Fruit fly (Drosophila melanogaster) whole organism, embryonic: ENCODE data around the gene CG14273.

ENCODE experiments used
- BEAF-32 ChIP-seq: fragments of 200-800 bp; sonication (Bioruptor generic); optimal IDR thresholded peaks from 3 replicates; lab custom pipeline; 2017; ENCODE audit warnings: missing biosample characterization, missing genetic modification characterization, mild to moderate bottlenecking, moderate library complexity, missing genetic modification reagents
- Bdp1 ChIP-seq: fragments of 200-800 bp; sonication (Bioruptor generic); optimal IDR thresholded peaks from 3 replicates; lab custom pipeline; 2016; ENCODE audit warnings: missing biosample characterization, missing genetic modification characterization
- BtbVII ChIP-seq: fragments of 200-800 bp; sonication (Bioruptor generic); optimal IDR thresholded peaks from 3 replicates; lab custom pipeline; 2017; ENCODE audit warnings: missing biosample characterization, mild to moderate bottlenecking, missing genetic modification characterization
- CG10431 ChIP-seq: fragments of 200-800 bp; sonication (Bioruptor generic); optimal IDR thresholded peaks from 3 replicates; lab custom pipeline; 2018; ENCODE audit warnings: missing biosample characterization, mild to moderate bottlenecking, missing genetic modification characterization
- CG10654 ChIP-seq: fragments of 200-800 bp; sonication (Bioruptor generic); optimal IDR thresholded peaks from 2 replicates; lab custom pipeline; 2016; ENCODE audit warnings: missing biosample characterization, missing genetic modification characterization
- CG11398 ChIP-seq: fragments of 200-800 bp; sonication (Bioruptor generic); optimal IDR thresholded peaks from 2 replicates; lab custom pipeline; 2016; ENCODE audit warnings: missing biosample characterization, missing genetic modification characterization
- CG12236 ChIP-seq: fragments of 200-800 bp; sonication (Bioruptor generic); optimal IDR thresholded peaks from 2 replicates; lab custom pipeline; 2016; ENCODE audit warnings: missing biosample characterization, missing genetic modification characterization
- CG15011 ChIP-seq: fragments of 200-800 bp; sonication (Bioruptor generic); optimal IDR thresholded peaks from 3 replicates; lab custom pipeline; 2018; ENCODE audit warnings: missing biosample characterization, mild to moderate bottlenecking, missing genetic modification characterization
- CG15514 ChIP-seq: fragments of 200-800 bp; sonication (Bioruptor generic); optimal IDR thresholded peaks from 3 replicates; lab custom pipeline; 2017; ENCODE audit warnings: missing biosample characterization, missing genetic modification characterization, mild to moderate bottlenecking, moderate library complexity, missing genetic modification reagents
- CG17361 ChIP-seq: fragments of 200-800 bp; sonication (Bioruptor generic); IDR thresholded peaks from 3 replicates; pipeline ENCODE4 v1.3.6; 2022; ENCODE audit warnings: missing biosample characterization, missing genetic modification characterization
- CG2199 ChIP-seq: fragments of 200-800 bp; sonication (Bioruptor generic); IDR thresholded peaks from 3 replicates; pipeline ENCODE4 v1.3.6; 2022; ENCODE audit warnings: missing biosample characterization, missing genetic modification characterization
- CG2889 ChIP-seq: fragments of 200-800 bp; sonication (Bioruptor generic); IDR thresholded peaks from 3 replicates; pipeline ENCODE4 v1.3.6; 2022; ENCODE audit warnings: missing biosample characterization, missing genetic modification characterization
- CG7745 ChIP-seq: fragments of 200-800 bp; sonication (Bioruptor generic); optimal IDR thresholded peaks from 2 replicates; lab custom pipeline; 2018; ENCODE audit warnings: missing biosample characterization, mild to moderate bottlenecking, missing genetic modification characterization, moderate library complexity
- CG7839 ChIP-seq: fragments of 200-800 bp; sonication (Bioruptor generic); optimal IDR thresholded peaks from 3 replicates; lab custom pipeline; 2018; ENCODE audit warnings: missing biosample characterization, mild to moderate bottlenecking, missing genetic modification characterization, moderate library complexity
- CG7928 ChIP-seq: fragments of 200-800 bp; sonication (Bioruptor generic); optimal IDR thresholded peaks from 2 replicates; lab custom pipeline; 2017; ENCODE audit warnings: missing biosample characterization, mild to moderate bottlenecking, missing genetic modification characterization
- CG8388 ChIP-seq: fragments of 200-800 bp; sonication (Bioruptor generic); optimal IDR thresholded peaks from 2 replicates; lab custom pipeline; 2019; ENCODE audit warnings: missing biosample characterization, mild to moderate bottlenecking, missing genetic modification characterization, moderate library complexity
- CG9215 ChIP-seq: fragments of 200-800 bp; sonication (Bioruptor generic); IDR thresholded peaks from 2 replicates; pipeline ENCODE4 v1.3.6; 2022; ENCODE audit warnings: missing biosample characterization, missing genetic modification characterization
- CHES-1-like ChIP-seq: fragments of 200-800 bp; sonication (Bioruptor generic); optimal IDR thresholded peaks from 2 replicates; lab custom pipeline; 2016; ENCODE audit warnings: missing biosample characterization, missing genetic modification characterization
- Camta ChIP-seq: fragments of 200-800 bp; sonication (Bioruptor generic); optimal IDR thresholded peaks from 2 replicates; lab custom pipeline; 2016; ENCODE audit warnings: missing biosample characterization, missing genetic modification characterization
- Dbx ChIP-seq: fragments of 200-800 bp; sonication (Bioruptor generic); IDR thresholded peaks from 3 replicates; pipeline ENCODE4 v1.3.6; 2022; ENCODE audit warnings: missing biosample characterization, missing genetic modification characterization
- HLH4C ChIP-seq: fragments of 200-800 bp; sonication (Bioruptor generic); IDR thresholded peaks from 3 replicates; pipeline ENCODE4 v1.3.6; 2022; ENCODE audit warnings: missing biosample characterization, missing genetic modification characterization; ENCODE audit not compliant: partially characterized antibody
- Hmr ChIP-seq: fragments of 200-800 bp; sonication (Bioruptor generic); optimal IDR thresholded peaks from 3 replicates; lab custom pipeline; 2017; ENCODE audit warnings: mild to moderate bottlenecking, missing biosample characterization, missing genetic modification reagents, missing genetic modification characterization
- MTF-1 ChIP-seq: fragments of 200-800 bp; sonication (Bioruptor generic); optimal IDR thresholded peaks from 2 replicates; lab custom pipeline; 2018; ENCODE audit warnings: missing biosample characterization, mild to moderate bottlenecking, missing genetic modification characterization, borderline replicate concordance
- Mes4 ChIP-seq: fragments of 200-800 bp; sonication (Bioruptor generic); optimal IDR thresholded peaks from 2 replicates; lab custom pipeline; 2016; ENCODE audit warnings: missing biosample characterization, missing genetic modification characterization
- Myb ChIP-seq: fragments of 200-800 bp; sonication (Bioruptor generic); optimal IDR thresholded peaks from 2 replicates; lab custom pipeline; 2016; ENCODE audit warnings: missing biosample characterization, missing genetic modification characterization
- NFAT ChIP-seq: fragments of 200-800 bp; sonication (Bioruptor generic); IDR thresholded peaks from 2 replicates; pipeline ENCODE4 v1.3.6; 2022; ENCODE audit warnings: missing biosample characterization, missing genetic modification characterization
- NK7.1 ChIP-seq: fragments of 200-800 bp; sonication (Bioruptor generic); optimal IDR thresholded peaks from 3 replicates; lab custom pipeline; 2016; ENCODE audit warnings: missing biosample characterization, missing genetic modification characterization
- Spps ChIP-seq: fragments of 200-800 bp; sonication (Bioruptor generic); optimal IDR thresholded peaks from 2 replicates; lab custom pipeline; 2018; ENCODE audit warnings: missing biosample characterization, mild to moderate bottlenecking, missing genetic modification characterization
- YL-1 ChIP-seq: fragments of 200-800 bp; sonication (Bioruptor generic); optimal IDR thresholded peaks from 3 replicates; lab custom pipeline; 2017; ENCODE audit warnings: missing biosample characterization, mild to moderate bottlenecking, missing genetic modification characterization
- ab ChIP-seq: fragments of 200-800 bp; sonication (Bioruptor generic); optimal IDR thresholded peaks from 2 replicates; lab custom pipeline; 2016; ENCODE audit warnings: missing biosample characterization, missing genetic modification characterization
- al ChIP-seq: fragments of 200-800 bp; sonication (Bioruptor generic); IDR thresholded peaks from 2 replicates; pipeline ENCODE4 v1.3.6; 2022; ENCODE audit warnings: missing biosample characterization, missing genetic modification characterization
- ase ChIP-seq: fragments of 200-800 bp; sonication (Bioruptor generic); IDR thresholded peaks from 3 replicates; pipeline ENCODE4 v1.3.6; 2022; ENCODE audit warnings: missing biosample characterization, missing genetic modification characterization
- ato ChIP-seq: fragments of 200-800 bp; sonication (Bioruptor generic); IDR thresholded peaks from 2 replicates; pipeline ENCODE4 v1.3.6; 2022; ENCODE audit warnings: missing biosample characterization, missing genetic modification characterization; ENCODE audit not compliant: partially characterized antibody
- bowl ChIP-seq: fragments of 200-800 bp; sonication (Bioruptor generic); IDR thresholded peaks from 2 replicates; pipeline ENCODE4 v1.3.6; 2022; ENCODE audit warnings: missing biosample characterization, missing genetic modification characterization
- chn ChIP-seq: fragments of 200-800 bp; sonication (Bioruptor generic); optimal IDR thresholded peaks from 2 replicates; lab custom pipeline; 2016; ENCODE audit warnings: missing biosample characterization, missing genetic modification characterization
- danr ChIP-seq: fragments of 200-800 bp; sonication (Bioruptor generic); IDR thresholded peaks from 2 replicates; pipeline ENCODE4 v1.3.6; 2022; ENCODE audit warnings: missing biosample characterization, missing genetic modification characterization
- dmrt11E ChIP-seq: fragments of 200-800 bp; sonication (Bioruptor generic); optimal IDR thresholded peaks from 3 replicates; lab custom pipeline; 2018; ENCODE audit warnings: missing biosample characterization, mild to moderate bottlenecking, missing genetic modification characterization, moderate library complexity
- fd64A ChIP-seq: fragments of 200-800 bp; sonication (Bioruptor generic); optimal IDR thresholded peaks from 3 replicates; lab custom pipeline; 2018; ENCODE audit warnings: missing biosample characterization, mild to moderate bottlenecking, missing genetic modification characterization
- fu2 ChIP-seq: fragments of 200-800 bp; sonication (Bioruptor generic); optimal IDR thresholded peaks from 2 replicates; lab custom pipeline; 2016; ENCODE audit warnings: missing biosample characterization, missing genetic modification characterization
- grau ChIP-seq: fragments of 200-800 bp; optimal IDR thresholded peaks from 3 replicates; lab custom pipeline; 2019; ENCODE audit warnings: missing biosample characterization, mild to moderate bottlenecking, missing genetic modification characterization, moderate library complexity
- knrl ChIP-seq: fragments of 200-800 bp; sonication (Bioruptor generic); IDR thresholded peaks from 3 replicates; pipeline ENCODE4 v1.3.6; 2022; ENCODE audit warnings: missing biosample characterization, missing genetic modification characterization; ENCODE audit not compliant: partially characterized antibody
- luna ChIP-seq: fragments of 200-800 bp; sonication (Bioruptor generic); optimal IDR thresholded peaks from 2 replicates; lab custom pipeline; 2016; ENCODE audit warnings: missing biosample characterization, missing genetic modification characterization
- nau ChIP-seq: fragments of 200-800 bp; sonication (Bioruptor generic); optimal IDR thresholded peaks from 3 replicates; lab custom pipeline; 2017; ENCODE audit warnings: missing biosample characterization, mild to moderate bottlenecking, missing genetic modification characterization, missing genetic modification reagents
- odd ChIP-seq: fragments of 200-800 bp; sonication (Bioruptor generic); optimal IDR thresholded peaks from 2 replicates; lab custom pipeline; 2017; ENCODE audit warnings: missing biosample characterization, mild to moderate bottlenecking, missing genetic modification characterization
- pros ChIP-seq: fragments of 200-800 bp; sonication (Bioruptor generic); optimal IDR thresholded peaks from 3 replicates; lab custom pipeline; 2019; ENCODE audit warnings: missing biosample characterization, mild to moderate bottlenecking, missing genetic modification characterization, moderate library complexity
- ro ChIP-seq: fragments of 200-800 bp; sonication (Bioruptor generic); IDR thresholded peaks from 2 replicates; pipeline ENCODE4 v1.3.6; 2022; ENCODE audit warnings: missing biosample characterization, missing genetic modification characterization
- sc ChIP-seq, 3 experiments: fragments of >200 bp in 2 of 3; fragments of 200-800 bp in 1 of 3; sonication (Bioruptor generic) in 1 of 3; optimal IDR thresholded peaks; 2 replicates in 2 of 3; 3 replicates in 1 of 3; lab custom pipeline; 2017; ENCODE audit warnings: mild to moderate bottlenecking in 1 of 3, missing biosample characterization in 1 of 3, missing genetic modification characterization in 1 of 3, missing genetic modification reagents in 1 of 3
- shn ChIP-seq: fragments of 200-800 bp; sonication (Bioruptor generic); optimal IDR thresholded peaks from 3 replicates; lab custom pipeline; 2016; ENCODE audit warnings: missing biosample characterization, missing genetic modification characterization
- tap ChIP-seq: fragments of 200-800 bp; optimal IDR thresholded peaks from 3 replicates; lab custom pipeline; 2019; ENCODE audit warnings: missing biosample characterization, mild to moderate bottlenecking, missing genetic modification characterization, moderate library complexity
- tna ChIP-seq: fragments of 200-800 bp; sonication (Bioruptor generic); IDR thresholded peaks from 2 replicates; pipeline ENCODE4 v1.3.6; 2022; ENCODE audit warnings: missing biosample characterization, missing genetic modification characterization; ENCODE audit not compliant: partially characterized antibody
- yki ChIP-seq: fragments of >200 bp; optimal IDR thresholded peaks from 3 replicates; lab custom pipeline; 2018
- zfh2 ChIP-seq: fragments of 200-800 bp; sonication (Bioruptor generic); optimal IDR thresholded peaks from 2 replicates; lab custom pipeline; 2016; ENCODE audit warnings: missing biosample characterization, missing genetic modification characterization

CG14273 gene

dm6 chr2L:8305409-8305808, 37.1 kb upstream of the CG14273 start, which contains the start of gene CG7840 (continued):
- peak; percentile 74 for TF ChIP-seq ato (GFP tag; lab: Robert Waterston, UW)
- no peak for TF ChIP-seq luna (GFP tag; lab: Kevin White, UChicago)
- TF ChIP-seq bowl, result no peak
- TF ChIP-seq CG7839, result no peak
- no peak for TF ChIP-seq zfh2 (GFP tag; lab: Kevin White, UChicago)
- TF ChIP-seq ro (GFP tag; lab: Robert Waterston, UW), result no peak
- no peak for TF ChIP-seq sc (optimal IDR thresholded peaks at IDR 0.05; lab: Kevin White, UChicago)
- no peak for TF ChIP-seq sc (GFP tag; optimal IDR thresholded peaks at IDR 0.05; lab: Kevin White, UChicago)
- no peak for TF ChIP-seq fd64A (GFP tag; lab: Kevin White, UChicago)
- no peak for TF ChIP-seq CG17361 (GFP tag; lab: Robert Waterston, UW)
- peak; percentile 80 for TF ChIP-seq BEAF-32 (GFP tag; lab: Kevin White, UChicago)
- TF ChIP-seq ab, result no peak
- no peak for TF ChIP-seq danr (GFP tag; lab: Robert Waterston, UW)
- TF ChIP-seq CG2889 (GFP tag; lab: Robert Waterston, UW), result no peak
- peak; percentile 54 for TF ChIP-seq CG15514 (GFP tag; lab: Kevin White, UChicago)
- no peak for TF ChIP-seq ase (GFP tag; lab: Robert Waterston, UW)
- no peak for TF ChIP-seq NK7.1
- TF ChIP-seq HLH4C, result peak; percentile 78
- no peak for TF ChIP-seq Spps (tag; lab: Kevin White, UChicago)
- TF ChIP-seq YL-1, result peak; percentile 38
- no peak for TF ChIP-seq CG10654 (GFP tag; lab: Kevin White, UChicago)
- no peak for TF ChIP-seq grau (tag; lab: Kevin White, UChicago)
- TF ChIP-seq chn (GFP tag; lab: Kevin White, UChicago), result no peak
- TF ChIP-seq tna, result peak; percentile 78
- TF ChIP-seq al (GFP tag; lab: Robert Waterston, UW), result no peak
- no peak for TF ChIP-seq CG12236
- TF ChIP-seq CG9215 (GFP tag; lab: Robert Waterston, UW), result no peak
- TF ChIP-seq Hmr (GFP tag; lab: Kevin White, UChicago), result no peak
- no peak for TF ChIP-seq CG7745
- TF ChIP-seq tap (tag; lab: Kevin White, UChicago), result no peak
- no peak for TF ChIP-seq CHES-1-like (GFP tag; lab: Kevin White, UChicago)
- no peak for TF ChIP-seq CG10431 (GFP tag; lab: Kevin White, UChicago)
- no peak for TF ChIP-seq yki
- no peak for TF ChIP-seq MTF-1 (GFP tag; lab: Kevin White, UChicago)
- TF ChIP-seq NFAT (GFP tag; lab: Robert Waterston, UW), result no peak
- TF ChIP-seq Bdp1, result no peak
- no peak for TF ChIP-seq Camta (GFP tag; lab: Kevin White, UChicago)
- no peak for TF ChIP-seq nau
- TF ChIP-seq Mes4 (GFP tag; lab: Kevin White, UChicago), result no peak
- peak; percentile 85 for TF ChIP-seq knrl (GFP tag; lab: Robert Waterston, UW)
- no peak for TF ChIP-seq CG15011 (GFP tag; lab: Kevin White, UChicago)
- no peak for TF ChIP-seq BtbVII (GFP tag; lab: Kevin White, UChicago)
- TF ChIP-seq CG8388 (GFP tag; lab: Kevin White, UChicago), result no peak
- TF ChIP-seq Dbx (GFP tag; lab: Robert Waterston, UW), result no peak
- no peak for TF ChIP-seq Myb
- TF ChIP-seq fu2, result no peak
- no peak for TF ChIP-seq CG2199 (GFP tag; lab: Robert Waterston, UW)
- no peak for TF ChIP-seq shn (GFP tag; lab: Kevin White, UChicago)
- no peak for TF ChIP-seq CG11398 (GFP tag; lab: Kevin White, UChicago)
- no peak for TF ChIP-seq odd
- TF ChIP-seq dmrt11E (tag; lab: Kevin White, UChicago), result no peak
- no peak for TF ChIP-seq pros (GFP tag; lab: Kevin White, UChicago)
- TF ChIP-seq CG7928 (GFP tag; lab: Kevin White, UChicago), result no peak
